Fruit fly (Drosophila melanogaster) whole organism, adult: ENCODE data around the gene Aef1.

Experiments
- CG11617 ChIP-seq: fragments of 200-800 bp; sonication (Bioruptor generic); optimal IDR thresholded peaks from 2 replicates; lab custom pipeline; 2017; ENCODE audit warnings: mild to moderate bottlenecking, missing biosample characterization, missing genetic modification reagents, missing genetic modification characterization
- CG12768 ChIP-seq: fragments of 200-800 bp; sonication (Bioruptor generic); optimal IDR thresholded peaks from 2 replicates; lab custom pipeline; 2017; ENCODE audit warnings: missing biosample characterization, missing genetic modification characterization, mild to moderate bottlenecking, moderate library complexity, missing genetic modification reagents
- CG14711 ChIP-seq: fragments of 200-800 bp; sonication (Bioruptor generic); optimal IDR thresholded peaks from 2 replicates; lab custom pipeline; 2018; ENCODE audit warnings: missing biosample characterization, mild to moderate bottlenecking, missing genetic modification characterization, moderate library complexity
- CG1620 ChIP-seq: fragments of 200-800 bp; sonication (Bioruptor generic); optimal IDR thresholded peaks from 2 replicates; lab custom pipeline; 2016; ENCODE audit warnings: missing biosample characterization, missing genetic modification characterization
- CG33017 ChIP-seq: fragments of 200-800 bp; sonication (Bioruptor generic); optimal IDR thresholded peaks from 2 replicates; lab custom pipeline; 2018; ENCODE audit warnings: missing biosample characterization, mild to moderate bottlenecking, missing genetic modification characterization, moderate library complexity
- CG5204 ChIP-seq: fragments of 200-800 bp; sonication (Bioruptor generic); optimal IDR thresholded peaks from 2 replicates; lab custom pipeline; 2016; ENCODE audit warnings: missing biosample characterization, missing genetic modification characterization
- CG7045 ChIP-seq: fragments of 200-800 bp; sonication (Bioruptor generic); optimal IDR thresholded peaks from 2 replicates; lab custom pipeline; 2017; ENCODE audit warnings: missing biosample characterization, mild to moderate bottlenecking, missing genetic modification characterization
- CG7101 ChIP-seq: fragments of 200-800 bp; sonication (Bioruptor generic); optimal IDR thresholded peaks from 2 replicates; lab custom pipeline; 2018; ENCODE audit warnings: missing biosample characterization, mild to moderate bottlenecking, missing genetic modification characterization, moderate library complexity
- Clk ChIP-seq: fragments of 200-800 bp; sonication (Bioruptor generic); optimal IDR thresholded peaks from 2 replicates; lab custom pipeline; 2017; ENCODE audit warnings: missing biosample characterization, missing genetic modification characterization
- Crg-1 ChIP-seq: fragments of 200-800 bp; sonication (Bioruptor generic); optimal IDR thresholded peaks from 2 replicates; lab custom pipeline; 2016; ENCODE audit warnings: missing biosample characterization, missing genetic modification characterization
- Hr96 ChIP-seq: fragments of 200-800 bp; sonication (Bioruptor generic); optimal IDR thresholded peaks from 2 replicates; lab custom pipeline; 2016; ENCODE audit warnings: missing biosample characterization, missing genetic modification characterization
- Mnt ChIP-seq: fragments of 200-800 bp; sonication (Bioruptor generic); optimal IDR thresholded peaks from 2 replicates; lab custom pipeline; 2016; ENCODE audit warnings: missing biosample characterization, mild to moderate bottlenecking, missing genetic modification characterization
- bab1 ChIP-seq: fragments of 200-800 bp; sonication (Bioruptor generic); optimal IDR thresholded peaks from 3 replicates; lab custom pipeline; 2019; ENCODE audit warnings: missing biosample characterization, mild to moderate bottlenecking, missing genetic modification characterization, moderate library complexity
- cic ChIP-seq: fragments of 200-800 bp; sonication (Bioruptor generic); optimal IDR thresholded peaks from 2 replicates; lab custom pipeline; 2017; ENCODE audit warnings: missing biosample characterization, mild to moderate bottlenecking, missing genetic modification characterization, moderate library complexity
- cnc ChIP-seq, 2 experiments: fragments of >200 bp; optimal IDR thresholded peaks; 2 replicates each; lab custom pipeline; 2017
- kay ChIP-seq: fragments of 200-800 bp; sonication (Bioruptor generic); peaks from one replicate; lab custom pipeline; 2016; ENCODE audit warnings: missing biosample characterization, missing genetic modification characterization, borderline replicate concordance
- ovo ChIP-seq: fragments of 200-800 bp; sonication (Bioruptor generic); optimal IDR thresholded peaks from 2 replicates; lab custom pipeline; 2016; ENCODE audit warnings: missing biosample characterization, missing genetic modification characterization
- pad ChIP-seq: fragments of 200-800 bp; sonication (Bioruptor generic); optimal IDR thresholded peaks from 3 replicates; lab custom pipeline; 2017; ENCODE audit warnings: missing biosample characterization, missing genetic modification characterization, mild to moderate bottlenecking, moderate library complexity, missing genetic modification reagents
- tj ChIP-seq: fragments of 200-800 bp; sonication (Bioruptor generic); optimal IDR thresholded peaks from 3 replicates; lab custom pipeline; 2017; ENCODE audit warnings: missing biosample characterization, mild to moderate bottlenecking, missing genetic modification characterization, moderate library complexity
- toe ChIP-seq: fragments of 200-800 bp; sonication (Bioruptor generic); optimal IDR thresholded peaks from 2 replicates; lab custom pipeline; 2016; ENCODE audit warnings: missing biosample characterization, missing genetic modification characterization

The Aef1 gene

dm6 chr3L:21433098-21433497, at the start of gene Aef1, which contains the start of gene barc:
Aef1 (plus strand) TSS chr3L:21433422.
barc (minus strand) TSS chr3L:21433134.
- TF ChIP-seq pad (GFP tag; lab: Kevin White, UChicago) (peak; percentile 61), bab1 (GFP tag; lab: Kevin White, UChicago) (peak; percentile 59), tj (peak; percentile 37), CG14711 (tag; lab: Kevin White, UChicago) (peak; percentile 66), Hr96 (GFP tag; lab: Kevin White, UChicago) (peak; percentile 85), toe (peak; percentile 94), kay (GFP tag; lab: Kevin White, UChicago) (peak; percentile 93), Crg-1 (GFP tag; lab: Kevin White, UChicago) (peak; percentile 80), CG12768 (GFP tag; lab: Kevin White, UChicago) (peak; percentile 57), CG5204 (GFP tag; lab: Kevin White, UChicago) (peak; percentile 87), Clk (peak; percentile 79), CG7101 (tag; lab: Kevin White, UChicago) (peak; percentile 76), CG1620 (GFP tag; lab: Kevin White, UChicago) (peak; percentile 87), CG7045 (GFP tag; lab: Kevin White, UChicago) (peak; percentile 78), CG11617 (GFP tag; lab: Kevin White, UChicago) (peak; percentile 75), cic (GFP tag; lab: Kevin White, UChicago) (no peak), Mnt (GFP tag; lab: Kevin White, UChicago) (peak; percentile 73), ovo (peak; percentile 55), cnc (optimal IDR thresholded peaks at IDR 0.05; lab: Kevin White, UChicago) (no peak), CG33017 (peak; percentile 74)

DNA sequence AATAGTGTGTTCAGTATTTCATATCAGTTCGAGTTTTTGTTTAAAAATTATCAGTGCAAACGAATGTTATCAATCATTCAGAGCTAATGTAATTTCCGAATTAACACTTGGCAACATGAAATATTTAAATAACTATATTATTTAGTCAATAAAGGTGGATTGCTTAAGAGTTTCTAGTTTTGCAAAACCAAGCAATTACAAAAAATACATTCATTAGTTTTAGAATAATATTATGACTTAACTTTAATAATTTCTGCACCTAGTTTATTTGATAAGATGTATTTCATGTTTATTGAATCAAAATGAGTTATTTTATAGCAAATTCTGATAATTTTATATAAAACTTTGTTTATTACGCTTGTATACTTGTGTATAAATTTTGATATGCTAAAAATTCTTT, 49.8 kb upstream of the Aef1 start:
- TF ChIP-seq CG14711 (tag; lab: Kevin White, UChicago) (peak; percentile 54), toe (no peak), CG33017 (peak; percentile 37), CG7101 (tag; lab: Kevin White, UChicago) (peak; percentile 28)

DNA sequence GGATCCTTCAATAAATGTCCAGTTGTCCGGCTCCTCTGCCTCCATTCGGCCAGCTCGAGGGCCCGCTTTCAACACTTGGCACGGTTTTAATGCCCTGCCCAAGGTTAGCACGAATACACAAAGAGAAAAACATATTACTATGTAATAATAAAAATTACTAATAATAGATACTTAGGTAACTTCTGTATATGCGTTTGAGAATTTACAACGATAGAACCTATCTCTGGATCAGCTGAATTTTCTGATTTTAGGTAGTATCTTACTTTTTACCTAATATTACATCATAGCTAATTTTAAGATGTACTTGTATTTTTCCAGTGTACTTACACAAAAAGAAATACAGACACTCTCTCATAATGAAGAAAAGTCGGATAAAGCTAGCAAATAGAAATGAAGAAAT, 47.5 kb upstream of the Aef1 start:
- no peak for TF ChIP-seq CG14711 (tag; lab: Kevin White, UChicago)
- no peak for TF ChIP-seq cnc (optimal IDR thresholded peaks at IDR 0.05; lab: Kevin White, UChicago)
- TF ChIP-seq CG1620 (GFP tag; lab: Kevin White, UChicago): no peak
- TF ChIP-seq Hr96 (GFP tag; lab: Kevin White, UChicago): no peak
- no peak for TF ChIP-seq kay (GFP tag; lab: Kevin White, UChicago)
- no peak for TF ChIP-seq CG12768 (GFP tag; lab: Kevin White, UChicago)

dm6 chr3L:21386917-21387316, 46.3 kb upstream of the Aef1 start:
- TF ChIP-seq CG11617 (GFP tag; lab: Kevin White, UChicago) (no peak), ovo (peak; percentile 17), CG14711 (tag; lab: Kevin White, UChicago) (no peak), pad (GFP tag; lab: Kevin White, UChicago) (no peak), cic (GFP tag; lab: Kevin White, UChicago) (peak; percentile 57), bab1 (GFP tag; lab: Kevin White, UChicago) (no peak), Mnt (GFP tag; lab: Kevin White, UChicago) (peak; percentile 25), Hr96 (GFP tag; lab: Kevin White, UChicago) (no peak), CG7101 (tag; lab: Kevin White, UChicago) (no peak), toe (no peak)

DNA sequence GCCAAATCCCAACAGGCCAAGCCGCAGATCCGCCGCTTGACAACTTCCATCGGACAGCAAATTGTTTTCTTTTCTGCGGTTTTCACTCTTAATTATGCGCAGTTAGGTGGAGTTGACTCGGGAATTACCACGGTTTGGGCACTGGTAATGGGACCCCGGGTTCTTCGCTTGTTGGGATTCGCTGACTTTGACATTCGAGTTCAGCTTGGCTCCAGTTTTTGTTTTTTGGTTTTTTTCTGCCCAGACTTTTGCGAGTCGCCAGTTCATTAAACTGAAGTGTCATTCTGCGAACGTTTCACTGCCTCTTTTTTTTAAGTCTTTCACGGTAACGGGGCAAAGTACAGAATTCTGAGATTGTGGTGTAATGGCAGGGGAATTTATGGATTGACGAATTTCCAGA, 44.4 kb upstream of the Aef1 start:
- TF ChIP-seq tj (peak; percentile 97), ovo (no peak)

DNA sequence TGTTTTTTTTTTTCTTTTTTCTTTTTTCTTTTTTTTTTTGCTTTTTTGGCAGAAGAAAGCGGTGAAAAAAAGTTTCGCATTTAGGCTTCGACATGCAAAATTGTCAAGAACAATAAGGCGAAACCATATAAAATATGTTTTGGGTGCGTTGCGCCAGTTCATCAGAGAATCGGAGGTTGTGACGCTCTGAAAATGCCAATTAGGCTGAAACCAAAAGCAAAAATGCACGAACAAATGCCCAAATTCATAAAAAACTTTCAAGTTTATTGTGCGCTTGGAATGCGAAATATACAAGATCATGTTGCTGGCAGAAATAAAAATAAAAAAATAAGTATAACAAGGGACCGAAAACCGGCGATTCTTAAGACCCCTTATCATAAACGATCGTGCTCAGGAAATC, 43.5 kb upstream of the Aef1 start:
- TF ChIP-seq tj: peak; percentile 93
- no peak for TF ChIP-seq CG12768 (GFP tag; lab: Kevin White, UChicago)
- no peak for TF ChIP-seq CG11617 (GFP tag; lab: Kevin White, UChicago)
- TF ChIP-seq kay (GFP tag; lab: Kevin White, UChicago): no peak

dm6 chr3L:21390431-21390830, 42.8 kb upstream of the Aef1 start:
- TF ChIP-seq kay (GFP tag; lab: Kevin White, UChicago) (peak; percentile 41), Clk (no peak), CG33017 (no peak), CG14711 (tag; lab: Kevin White, UChicago) (no peak)

dm6 chr3L:21398156-21398555, 35.1 kb upstream of the Aef1 start:
- TF ChIP-seq kay (GFP tag; lab: Kevin White, UChicago) (peak; percentile 73), Crg-1 (GFP tag; lab: Kevin White, UChicago) (no peak), Clk (no peak), tj (peak; percentile 73), CG11617 (GFP tag; lab: Kevin White, UChicago) (no peak)
